Worm (Caenorhabditis elegans): ENCODE results near the gene Y14H12B.2.

The Y14H12B.2 gene

ce11 chrII:3911284-3911683, 22.3 kb downstream of the Y14H12B.2 start (continued):
- TF ChIP-seq gei-8 (GFP tag; optimal IDR thresholded peaks at IDR 0.05) (no peak), lin-13 (GFP tag; optimal IDR thresholded peaks at IDR 0.05) (no peak), ceh-28 (tag; optimal IDR thresholded peaks at IDR 0.05) (no peak), pha-4 (GFP tag; IDR thresholded peaks at IDR 0.05) (no peak), pha-4 (tag; optimal IDR thresholded peaks at IDR 0.05) (peak; percentile 56), zfp-3 (GFP tag; conservative IDR thresholded peaks at IDR 0.05) (no peak), dmd-8 (GFP tag; IDR thresholded peaks at IDR 0.05) (no peak), ZK337.2 (GFP tag; IDR thresholded peaks at IDR 0.05) (no peak), mdl-1 (tag; optimal IDR thresholded peaks at IDR 0.05) (peak in 1 of 2 experiments; percentile 54), nhr-11 (tag; optimal IDR thresholded peaks at IDR 0.05) (no peak), dmd-6 (GFP tag; IDR thresholded peaks at IDR 0.05) (peak; percentile 86), dpl-1 (GFP tag; optimal IDR thresholded peaks at IDR 0.05) (no peak), ctbp-1 (GFP tag; IDR thresholded peaks at IDR 0.05) (no peak), F37D6.2 (tag; optimal IDR thresholded peaks at IDR 0.05) (no peak), lsy-2 (tag; optimal IDR thresholded peaks at IDR 0.05) (peak in 1 of 2 experiments; percentile 32), ceh-32 (tag; optimal IDR thresholded peaks at IDR 0.05; ENCODE audit: poor library complexity) (no peak), cey-2 (tag; optimal IDR thresholded peaks at IDR 0.05; ENCODE audit: borderline replicate concordance, insufficient read depth) (no peak), F49E8.2 (tag; optimal IDR thresholded peaks at IDR 0.05; ENCODE audit: borderline replicate concordance) (no peak), nhr-237 (tag; optimal IDR thresholded peaks at IDR 0.05) (no peak), nhr-77 (tag; optimal IDR thresholded peaks at IDR 0.05) (peak; percentile 84), spr-3 (GFP tag; optimal IDR thresholded peaks at IDR 0.05) (no peak), nhr-42 (GFP tag; IDR thresholded peaks at IDR 0.05) (no peak), ztf-11 (tag; optimal IDR thresholded peaks at IDR 0.05) (no peak), rbr-2 (tag; optimal IDR thresholded peaks at IDR 0.05) (no peak), ceh-44 (GFP tag; IDR thresholded peaks at IDR 0.05) (no peak), duxl-1 (tag; optimal IDR thresholded peaks at IDR 0.05; ENCODE audit: poor library complexity) (no peak), nhr-111 (GFP tag; optimal IDR thresholded peaks at IDR 0.05) (no peak), D1046.2 (GFP tag; IDR thresholded peaks at IDR 0.05) (no peak), F26F4.8 (GFP tag; conservative IDR thresholded peaks at IDR 0.05) (no peak), T20F7.1 (GFP tag; optimal IDR thresholded peaks at IDR 0.05) (no peak), attf-4 (tag; optimal IDR thresholded peaks at IDR 0.05) (no peak), fkh-10 (GFP tag; optimal IDR thresholded peaks at IDR 0.05) (no peak), unc-39 (tag; optimal IDR thresholded peaks at IDR 0.05) (no peak), pqm-1 (tag; optimal IDR thresholded peaks at IDR 0.05) (peak; percentile 38), fos-1 (tag; optimal IDR thresholded peaks at IDR 0.05) (no peak), hlh-30 (tag; optimal IDR thresholded peaks at IDR 0.05; ENCODE audit: insufficient read depth) (no peak), lin-38 (GFP tag; IDR thresholded peaks at IDR 0.05) (no peak), madf-5 (GFP tag; IDR thresholded peaks at IDR 0.05) (no peak), ceh-62 (tag; optimal IDR thresholded peaks at IDR 0.05) (no peak), Y75B8A.6 (GFP tag; IDR thresholded peaks at IDR 0.05) (no peak), zfp-2 (tag; optimal IDR thresholded peaks at IDR 0.05) (no peak), ceh-82 (tag; optimal IDR thresholded peaks at IDR 0.05) (no peak), hlh-11 (tag; optimal IDR thresholded peaks at IDR 0.05) (peak; percentile 84), zip-2 (tag; optimal IDR thresholded peaks at IDR 0.05) (no peak), Y5F2A.4 (GFP tag; optimal IDR thresholded peaks at IDR 0.05) (no peak), arid-1 (GFP tag; conservative IDR thresholded peaks at IDR 0.05) (no peak), Y105C5A.15 (GFP tag; IDR thresholded peaks at IDR 0.05) (no peak), skn-1 (tag; optimal IDR thresholded peaks at IDR 0.05) (no peak), lin-15B (tag; optimal IDR thresholded peaks at IDR 0.05) (no peak), aha-1 (tag) (no peak), snpc-4 (tag; optimal IDR thresholded peaks at IDR 0.05) (no peak), unc-62 (GFP tag; optimal IDR thresholded peaks at IDR 0.05 in 1 of 2) (peak in 1 of 2 experiments; percentile 14), unc-62 (tag; optimal IDR thresholded peaks at IDR 0.05) (no peak)
